Worm (Caenorhabditis elegans): ENCODE data around the gene ZK899.6.
"Not testable (repeated sequence)": the region's sequence is repeated elsewhere in the genome, so short reads cannot be mapped to it uniquely, and the experiment has no call there.

DNA sequence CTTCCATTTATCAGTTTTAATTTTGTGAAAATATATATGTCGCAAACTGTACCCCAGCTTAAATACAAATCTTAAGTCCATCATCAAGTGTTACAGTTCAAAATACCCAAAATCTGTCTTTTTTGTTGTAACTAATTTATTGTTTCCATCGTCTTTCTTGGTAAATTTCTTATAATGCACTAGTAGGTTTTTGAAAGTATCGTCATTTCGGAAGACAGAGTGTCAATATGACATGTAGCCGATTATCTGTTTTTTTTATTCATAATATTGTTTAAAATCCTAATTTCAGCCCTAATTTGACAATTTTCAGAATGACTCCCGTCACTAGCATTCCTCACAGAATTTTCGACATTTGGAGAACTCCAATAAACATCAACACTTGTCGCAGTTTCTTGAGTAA, at the start of gene ZK899.6:
- not testable (repeated sequence) for TF ChIP-seq ama-1 (optimal IDR thresholded peaks at IDR 0.05); aly-1 (tag; optimal IDR thresholded peaks at IDR 0.05); F13C5.2 (tag; optimal IDR thresholded peaks at IDR 0.05); B0310.2 (tag; optimal IDR thresholded peaks at IDR 0.05); hnd-1 (tag; optimal IDR thresholded peaks at IDR 0.05); flt-1 (GFP tag; IDR thresholded peaks at IDR 0.05); tbx-37 (GFP tag; conservative IDR thresholded peaks at IDR 0.05); ceh-13 (GFP tag; optimal IDR thresholded peaks at IDR 0.05); ets-7 (tag; optimal IDR thresholded peaks at IDR 0.05); hmbx-1 (tag; optimal IDR thresholded peaks at IDR 0.05); pes-1 (GFP tag; IDR thresholded peaks at IDR 0.05)

All from whole organism, early embryonic.